Fruit fly (Drosophila melanogaster) whole organism, embryonic: ENCODE results near the gene CG42671.

Experiments used
- Antp ChIP-seq: fragments of 200-800 bp; sonication (Bioruptor generic); optimal IDR thresholded peaks from 3 replicates; lab custom pipeline; 2016; ENCODE audit warnings: missing biosample characterization, missing genetic modification characterization
- Atf3 ChIP-seq: fragments of 200-800 bp; sonication (Bioruptor generic); optimal IDR thresholded peaks from 3 replicates; lab custom pipeline; 2016; ENCODE audit warnings: missing biosample characterization, missing genetic modification characterization
- B-H1 ChIP-seq: fragments of 200-800 bp; sonication (Bioruptor generic); IDR thresholded peaks from 3 replicates; pipeline ENCODE4 v1.3.6; 2022; ENCODE audit warnings: missing biosample characterization, missing genetic modification characterization
- CG11504 ChIP-seq: fragments of 200-800 bp; sonication (Bioruptor generic); optimal IDR thresholded peaks from 3 replicates; lab custom pipeline; 2019; ENCODE audit warnings: missing biosample characterization, mild to moderate bottlenecking, missing genetic modification characterization, moderate library complexity
- CG12155 ChIP-seq: fragments of 200-800 bp; sonication (Bioruptor generic); optimal IDR thresholded peaks from 3 replicates; lab custom pipeline; 2016; ENCODE audit warnings: missing biosample characterization, missing genetic modification characterization
- CG13296 ChIP-seq: fragments of 200-800 bp; sonication (Bioruptor generic); optimal IDR thresholded peaks from 3 replicates; lab custom pipeline; 2018; ENCODE audit warnings: missing biosample characterization, mild to moderate bottlenecking, missing genetic modification characterization
- CG13894 ChIP-seq: fragments of 200-800 bp; sonication (Bioruptor generic); optimal IDR thresholded peaks from 3 replicates; lab custom pipeline; 2018; ENCODE audit warnings: missing biosample characterization, mild to moderate bottlenecking, missing genetic modification characterization, moderate library complexity
- CG14965 ChIP-seq: fragments of 200-800 bp; sonication (Bioruptor generic); optimal IDR thresholded peaks from 2 replicates; lab custom pipeline; 2016; ENCODE audit warnings: missing biosample characterization, missing genetic modification characterization, borderline replicate concordance
- CG15073 ChIP-seq: fragments of 200-800 bp; sonication (Bioruptor generic); optimal IDR thresholded peaks from 2 replicates; lab custom pipeline; 2016; ENCODE audit warnings: missing biosample characterization, missing genetic modification characterization
- CG16815 ChIP-seq: fragments of 200-800 bp; sonication (Bioruptor generic); optimal IDR thresholded peaks from 3 replicates; lab custom pipeline; 2017; ENCODE audit warnings: missing biosample characterization, mild to moderate bottlenecking, missing genetic modification characterization
- CG17328 ChIP-seq: fragments of 200-800 bp; sonication (Bioruptor generic); IDR thresholded peaks from 2 replicates; pipeline ENCODE4 v1.3.6; 2022; ENCODE audit warnings: missing biosample characterization, missing genetic modification characterization
- CG17568 ChIP-seq: fragments of 200-800 bp; sonication (Bioruptor generic); optimal IDR thresholded peaks from 2 replicates; lab custom pipeline; 2018; ENCODE audit warnings: missing biosample characterization, mild to moderate bottlenecking, missing genetic modification characterization, moderate library complexity
- CG18764 ChIP-seq: fragments of 200-800 bp; sonication (Bioruptor generic); optimal IDR thresholded peaks from 3 replicates; lab custom pipeline; 2016; ENCODE audit warnings: missing biosample characterization, missing genetic modification characterization
- CG3407 ChIP-seq: fragments of 200-800 bp; sonication (Bioruptor generic); optimal IDR thresholded peaks from 2 replicates; lab custom pipeline; 2018; ENCODE audit warnings: missing biosample characterization, mild to moderate bottlenecking, missing genetic modification characterization
- CG3995 ChIP-seq: fragments of 200-800 bp; sonication (Bioruptor generic); optimal IDR thresholded peaks from 3 replicates; lab custom pipeline; 2016; ENCODE audit warnings: missing biosample characterization, missing genetic modification characterization
- CG4617 ChIP-seq: fragments of 200-800 bp; sonication (Bioruptor generic); optimal IDR thresholded peaks from 3 replicates; lab custom pipeline; 2016; ENCODE audit warnings: missing biosample characterization, missing genetic modification characterization, borderline replicate concordance
- CG5953 ChIP-seq: fragments of 200-800 bp; sonication (Bioruptor generic); IDR thresholded peaks from 2 replicates; pipeline ENCODE4 v1.3.6; 2022; ENCODE audit warnings: missing biosample characterization, missing genetic modification characterization
- CG6765 ChIP-seq: fragments of 200-800 bp; sonication (Bioruptor generic); optimal IDR thresholded peaks from 3 replicates; lab custom pipeline; 2017; ENCODE audit warnings: missing biosample characterization, mild to moderate bottlenecking, missing genetic modification characterization
- CG8924 ChIP-seq: fragments of 200-800 bp; optimal IDR thresholded peaks from 3 replicates; lab custom pipeline; 2019; ENCODE audit warnings: missing biosample characterization, mild to moderate bottlenecking, missing genetic modification characterization, moderate library complexity
- D19A ChIP-seq: fragments of 200-800 bp; optimal IDR thresholded peaks from 3 replicates; lab custom pipeline; 2019; ENCODE audit warnings: missing biosample characterization, mild to moderate bottlenecking, missing genetic modification characterization, moderate library complexity
- Drgx ChIP-seq: fragments of 200-800 bp; sonication (Bioruptor generic); IDR thresholded peaks from 2 replicates; pipeline ENCODE4 v1.3.6; 2022; ENCODE audit warnings: missing biosample characterization, missing genetic modification characterization
- Gsc ChIP-seq: fragments of 200-800 bp; sonication (Bioruptor generic); IDR thresholded peaks from 2 replicates; pipeline ENCODE4 v1.3.6; 2022; ENCODE audit warnings: missing biosample characterization, missing genetic modification characterization
- Hr51 ChIP-seq, 2 experiments: fragments of 200-800 bp; sonication (Bioruptor generic); optimal IDR thresholded peaks; 2 replicates in 1 of 2; 3 replicates in 1 of 2; lab custom pipeline; 2016 to 2018; ENCODE audit warnings: missing biosample characterization in 2 of 2, missing genetic modification characterization in 2 of 2, mild to moderate bottlenecking in 1 of 2, moderate library complexity in 1 of 2
- Lhr ChIP-seq: fragments of 200-800 bp; sonication (Bioruptor generic); optimal IDR thresholded peaks from 3 replicates; lab custom pipeline; 2017; ENCODE audit warnings: mild to moderate bottlenecking, missing biosample characterization, missing genetic modification reagents, missing genetic modification characterization
- NK7.1 ChIP-seq: fragments of 200-800 bp; sonication (Bioruptor generic); optimal IDR thresholded peaks from 3 replicates; lab custom pipeline; 2016; ENCODE audit warnings: missing biosample characterization, missing genetic modification characterization
- Nf-YA ChIP-seq: fragments of 200-800 bp; sonication (Bioruptor generic); IDR thresholded peaks from 2 replicates; pipeline ENCODE4 v1.3.6; 2022; ENCODE audit warnings: missing biosample characterization, missing genetic modification characterization
- PHDP ChIP-seq: fragments of 200-800 bp; sonication (Bioruptor generic); optimal IDR thresholded peaks from 3 replicates; lab custom pipeline; 2018; ENCODE audit warnings: missing biosample characterization, mild to moderate bottlenecking, missing genetic modification characterization, moderate library complexity
- Side ChIP-seq: fragments of 200-800 bp; sonication (Bioruptor generic); optimal IDR thresholded peaks from 2 replicates; lab custom pipeline; 2016; ENCODE audit warnings: missing biosample characterization, missing genetic modification characterization
- Six4 ChIP-seq: fragments of 200-800 bp; sonication (Bioruptor generic); optimal IDR thresholded peaks from 2 replicates; lab custom pipeline; 2016; ENCODE audit warnings: missing biosample characterization, missing genetic modification characterization
- Spps ChIP-seq: fragments of 200-800 bp; sonication (Bioruptor generic); optimal IDR thresholded peaks from 2 replicates; lab custom pipeline; 2018; ENCODE audit warnings: missing biosample characterization, mild to moderate bottlenecking, missing genetic modification characterization
- Trl ChIP-seq, 3 experiments: fragments of >200 bp in 2 of 3; fragments of 200-800 bp in 1 of 3; sonication (Bioruptor generic) in 1 of 3; optimal IDR thresholded peaks; 2 replicates in 1 of 3; 3 replicates in 2 of 3; lab custom pipeline; 2016 to 2017; ENCODE audit warnings: missing biosample characterization in 1 of 3, missing genetic modification characterization in 1 of 3
- ac ChIP-seq: fragments of 200-800 bp; sonication (Bioruptor generic); optimal IDR thresholded peaks from 3 replicates; lab custom pipeline; 2017; ENCODE audit warnings: missing biosample characterization, mild to moderate bottlenecking, missing genetic modification characterization
- bbx ChIP-seq: fragments of 200-800 bp; sonication (Bioruptor generic); IDR thresholded peaks from 2 replicates; pipeline ENCODE4 v1.3.6; 2022; ENCODE audit warnings: missing biosample characterization, missing genetic modification characterization; ENCODE audit not compliant: partially characterized antibody
- bigmax ChIP-seq: fragments of 200-800 bp; sonication (Bioruptor generic); optimal IDR thresholded peaks from 2 replicates; lab custom pipeline; 2018; ENCODE audit warnings: missing biosample characterization, mild to moderate bottlenecking, missing genetic modification characterization
- cad ChIP-seq: fragments of >200 bp; optimal IDR thresholded peaks from 2 replicates; lab custom pipeline; 2017; ENCODE audit warnings: missing biosample characterization, missing genetic modification characterization
- caup ChIP-seq: fragments of 200-800 bp; sonication (Bioruptor generic); optimal IDR thresholded peaks from 3 replicates; lab custom pipeline; 2017; ENCODE audit warnings: missing biosample characterization, mild to moderate bottlenecking, missing genetic modification characterization, moderate library complexity; ENCODE audit not compliant: severe bottlenecking
- chm ChIP-seq: fragments of 200-800 bp; sonication (Bioruptor generic); IDR thresholded peaks from 2 replicates; pipeline ENCODE4 v1.3.6; 2022; ENCODE audit warnings: missing biosample characterization, missing genetic modification characterization
- corto ChIP-seq: fragments of 200-800 bp; sonication (Bioruptor generic); optimal IDR thresholded peaks from 2 replicates; lab custom pipeline; 2016; ENCODE audit warnings: missing biosample characterization, mild to moderate bottlenecking, missing genetic modification characterization, moderate library complexity
- eyg ChIP-seq: fragments of 200-800 bp; sonication (Bioruptor generic); optimal IDR thresholded peaks from 3 replicates; lab custom pipeline; 2016; ENCODE audit warnings: missing biosample characterization, missing genetic modification characterization
- fd96Cb ChIP-seq: fragments of 200-800 bp; sonication (Bioruptor generic); optimal IDR thresholded peaks from 2 replicates; lab custom pipeline; 2018; ENCODE audit warnings: missing biosample characterization, mild to moderate bottlenecking, missing genetic modification characterization, moderate library complexity
- ftz-f1 ChIP-seq: fragments of 200-800 bp; sonication (Bioruptor generic); optimal IDR thresholded peaks from 2 replicates; lab custom pipeline; 2016; ENCODE audit warnings: missing biosample characterization, missing genetic modification characterization
- gem ChIP-seq: fragments of 200-800 bp; sonication (Bioruptor generic); optimal IDR thresholded peaks from 2 replicates; lab custom pipeline; 2019; ENCODE audit warnings: missing biosample characterization, mild to moderate bottlenecking, missing genetic modification characterization, moderate library complexity
- nom ChIP-seq: fragments of 200-800 bp; sonication (Bioruptor generic); optimal IDR thresholded peaks from 2 replicates; lab custom pipeline; 2017; ENCODE audit warnings: missing biosample characterization, missing genetic modification characterization, mild to moderate bottlenecking, moderate library complexity, missing genetic modification reagents
- org-1 ChIP-seq: fragments of 200-800 bp; sonication (Bioruptor generic); optimal IDR thresholded peaks from 2 replicates; lab custom pipeline; 2017; ENCODE audit warnings: missing biosample characterization, missing genetic modification characterization
- p53 ChIP-seq: fragments of 200-800 bp; sonication (Bioruptor generic); optimal IDR thresholded peaks from 2 replicates; lab custom pipeline; 2016; ENCODE audit warnings: missing biosample characterization, missing genetic modification characterization
- pfk ChIP-seq: fragments of 200-800 bp; sonication (Bioruptor generic); optimal IDR thresholded peaks from 2 replicates; lab custom pipeline; 2018; ENCODE audit warnings: missing biosample characterization, mild to moderate bottlenecking, missing genetic modification characterization, moderate library complexity
- ranshi ChIP-seq: fragments of 200-800 bp; sonication (Bioruptor generic); IDR thresholded peaks from 2 replicates; pipeline ENCODE4 v1.3.6; 2022; ENCODE audit warnings: missing biosample characterization, missing genetic modification characterization
- ro ChIP-seq: fragments of 200-800 bp; sonication (Bioruptor generic); IDR thresholded peaks from 2 replicates; pipeline ENCODE4 v1.3.6; 2022; ENCODE audit warnings: missing biosample characterization, missing genetic modification characterization
- seq ChIP-seq: fragments of 200-800 bp; sonication (Bioruptor generic); IDR thresholded peaks from 2 replicates; pipeline ENCODE4 v1.3.6; 2022; ENCODE audit warnings: missing biosample characterization, missing genetic modification characterization
- stwl ChIP-seq: fragments of 200-800 bp; sonication (Bioruptor generic); optimal IDR thresholded peaks from 3 replicates; lab custom pipeline; 2018; ENCODE audit warnings: missing biosample characterization, mild to moderate bottlenecking, missing genetic modification characterization, moderate library complexity
- wdn ChIP-seq: fragments of 200-800 bp; sonication (Bioruptor generic); IDR thresholded peaks from 2 replicates; pipeline ENCODE4 v1.3.6; 2022; ENCODE audit warnings: missing biosample characterization, missing genetic modification characterization

CG42671 gene

dm6 chr3L:11210517-11210916 lies 3.8 kb upstream of the CG42671 start, which contains the start of the genes Ube3a and CG7600 (continued):
- peak; percentile 53 for TF ChIP-seq caup (GFP tag; lab: Kevin White, UChicago)
- TF ChIP-seq Trl (optimal IDR thresholded peaks at IDR 0.05; lab: Kevin White, UChicago): no peak
- peak; percentile 51 for TF ChIP-seq Trl (GFP tag; optimal IDR thresholded peaks at IDR 0.05; lab: Kevin White, UChicago)
- peak; percentile 16 for TF ChIP-seq nom (GFP tag; lab: Kevin White, UChicago)
- TF ChIP-seq CG12155 (GFP tag; lab: Kevin White, UChicago): peak; percentile 23
- TF ChIP-seq CG11504: peak; percentile 44
- peak; percentile 51 for TF ChIP-seq chm (GFP tag; lab: Robert Waterston, UW)
- peak; percentile 61 for TF ChIP-seq Side (GFP tag; lab: Kevin White, UChicago)
- peak; percentile 5 to 33 for TF ChIP-seq Hr51 (GFP tag; optimal IDR thresholded peaks at IDR 0.05; lab: Kevin White, UChicago)
- TF ChIP-seq Nf-YA (GFP tag; lab: Robert Waterston, UW): no peak
- TF ChIP-seq CG3995 (GFP tag; lab: Kevin White, UChicago): peak; percentile 95
- TF ChIP-seq CG18764 (GFP tag; lab: Kevin White, UChicago): peak; percentile 8
- no peak for TF ChIP-seq Spps (tag; lab: Kevin White, UChicago)
- peak; percentile 3 for TF ChIP-seq ac
- TF ChIP-seq Gsc (GFP tag; lab: Robert Waterston, UW): no peak
- TF ChIP-seq corto (GFP tag; lab: Kevin White, UChicago): no peak
- peak; percentile 67 for TF ChIP-seq eyg (GFP tag; lab: Kevin White, UChicago)
- no peak for TF ChIP-seq wdn (GFP tag; lab: Robert Waterston, UW)
- no peak for TF ChIP-seq CG17328 (GFP tag; lab: Robert Waterston, UW)
- no peak for TF ChIP-seq org-1 (GFP tag; lab: Kevin White, UChicago)
- no peak for TF ChIP-seq CG6765 (GFP tag; lab: Kevin White, UChicago)
- no peak for TF ChIP-seq CG17568 (GFP tag; lab: Kevin White, UChicago)
- TF ChIP-seq ranshi (GFP tag; lab: Robert Waterston, UW): no peak
- TF ChIP-seq p53 (GFP tag; lab: Kevin White, UChicago): peak; percentile 7
- peak; percentile 48 for TF ChIP-seq Atf3
- peak; percentile 27 for TF ChIP-seq Lhr (GFP tag; lab: Kevin White, UChicago)
- TF ChIP-seq ftz-f1 (GFP tag; lab: Kevin White, UChicago): peak; percentile 33
- no peak; the same call in 1 of the 2 replicates for TF ChIP-seq seq (GFP tag; lab: Robert Waterston, UW)
- no peak for TF ChIP-seq B-H1 (GFP tag; lab: Robert Waterston, UW)
- no peak for TF ChIP-seq CG3407 (GFP tag; lab: Kevin White, UChicago)
- TF ChIP-seq gem: peak; percentile 20
- TF ChIP-seq Drgx (GFP tag; lab: Robert Waterston, UW): no peak
- TF ChIP-seq CG16815 (GFP tag; lab: Kevin White, UChicago): no peak
- TF ChIP-seq PHDP (tag; lab: Kevin White, UChicago): peak; percentile 48
- TF ChIP-seq bbx (GFP tag; lab: Robert Waterston, UW): peak; percentile 100
- no peak for TF ChIP-seq ro (GFP tag; lab: Robert Waterston, UW)
- TF ChIP-seq CG15073 (GFP tag; lab: Kevin White, UChicago): no peak
- TF ChIP-seq D19A: no peak
- peak; percentile 52 for TF ChIP-seq CG4617
- TF ChIP-seq CG8924 (tag; lab: Kevin White, UChicago): peak; percentile 41
- no peak for TF ChIP-seq CG5953
- no peak for TF ChIP-seq NK7.1
- peak; percentile 78 for TF ChIP-seq CG13894 (tag; lab: Kevin White, UChicago)
- TF ChIP-seq CG14965 (GFP tag; lab: Kevin White, UChicago): no peak
- TF ChIP-seq CG13296: peak; percentile 27
- peak; percentile 36 for TF ChIP-seq Antp (GFP tag; lab: Kevin White, UChicago)
- peak; percentile 22 for TF ChIP-seq Six4 (GFP tag; lab: Kevin White, UChicago)
- TF ChIP-seq pfk: no peak
- no peak for TF ChIP-seq cad
- TF ChIP-seq bigmax (GFP tag; lab: Kevin White, UChicago): no peak
- no peak for TF ChIP-seq fd96Cb
- TF ChIP-seq stwl (tag; lab: Kevin White, UChicago): peak; percentile 99
